Fruit fly (Drosophila melanogaster) whole organism, embryonic: ENCODE measurements around the gene da.

Experiments
- BEAF-32 ChIP-seq: fragments of 200-800 bp; sonication (Bioruptor generic); optimal IDR thresholded peaks from 3 replicates; lab custom pipeline; 2017; ENCODE audit warnings: missing biosample characterization, missing genetic modification characterization, mild to moderate bottlenecking, moderate library complexity, missing genetic modification reagents
- CG11247 ChIP-seq: fragments of 200-800 bp; sonication (Bioruptor generic); IDR thresholded peaks from 2 replicates; pipeline ENCODE4 v1.3.6; 2022; ENCODE audit warnings: missing biosample characterization, missing genetic modification characterization
- CG13424 ChIP-seq: fragments of 200-800 bp; sonication (Bioruptor generic); optimal IDR thresholded peaks from 2 replicates; lab custom pipeline; 2019; ENCODE audit warnings: missing biosample characterization, mild to moderate bottlenecking, missing genetic modification characterization, moderate library complexity
- CG15269 ChIP-seq: fragments of 200-800 bp; sonication (Bioruptor generic); optimal IDR thresholded peaks from 2 replicates; lab custom pipeline; 2018; ENCODE audit warnings: missing biosample characterization, mild to moderate bottlenecking, missing genetic modification characterization, moderate library complexity
- CG15601 ChIP-seq: fragments of 200-800 bp; sonication (Bioruptor generic); optimal IDR thresholded peaks from 3 replicates; lab custom pipeline; 2019; ENCODE audit warnings: missing biosample characterization, mild to moderate bottlenecking, missing genetic modification characterization, moderate library complexity
- CG16813 ChIP-seq: fragments of 200-800 bp; sonication (Bioruptor generic); IDR thresholded peaks from 3 replicates; pipeline ENCODE4 v1.3.6; 2022; ENCODE audit warnings: missing biosample characterization, missing genetic modification characterization; ENCODE audit not compliant: partially characterized antibody
- CG17361 ChIP-seq: fragments of 200-800 bp; sonication (Bioruptor generic); IDR thresholded peaks from 3 replicates; pipeline ENCODE4 v1.3.6; 2022; ENCODE audit warnings: missing biosample characterization, missing genetic modification characterization
- CG1792 ChIP-seq: fragments of 200-800 bp; sonication (Bioruptor generic); optimal IDR thresholded peaks from 2 replicates; lab custom pipeline; 2016; ENCODE audit warnings: missing biosample characterization, missing genetic modification characterization
- CG18262 ChIP-seq: fragments of 200-800 bp; optimal IDR thresholded peaks from 3 replicates; lab custom pipeline; 2019; ENCODE audit warnings: missing biosample characterization, mild to moderate bottlenecking, missing genetic modification characterization, moderate library complexity
- CG18599 ChIP-seq: fragments of 200-800 bp; sonication (Bioruptor generic); optimal IDR thresholded peaks from 3 replicates; lab custom pipeline; 2017; ENCODE audit warnings: missing biosample characterization, missing genetic modification characterization, mild to moderate bottlenecking, moderate library complexity, missing genetic modification reagents
- CG2120 ChIP-seq: fragments of 200-800 bp; sonication (Bioruptor generic); optimal IDR thresholded peaks from 3 replicates; lab custom pipeline; 2016; ENCODE audit warnings: missing biosample characterization, missing genetic modification characterization
- CG3163 ChIP-seq: fragments of 200-800 bp; sonication (Bioruptor generic); optimal IDR thresholded peaks from 3 replicates; lab custom pipeline; 2016; ENCODE audit warnings: missing biosample characterization, missing genetic modification characterization
- CG32772 ChIP-seq: fragments of 200-800 bp; sonication (Bioruptor generic); IDR thresholded peaks from 2 replicates; pipeline ENCODE4 v1.3.6; 2022; ENCODE audit warnings: missing biosample characterization, missing genetic modification characterization
- CG33557 ChIP-seq: fragments of 200-800 bp; sonication (Bioruptor generic); optimal IDR thresholded peaks from 2 replicates; lab custom pipeline; 2019; ENCODE audit warnings: missing biosample characterization, mild to moderate bottlenecking, missing genetic modification characterization, moderate library complexity
- CG34376 ChIP-seq: fragments of 200-800 bp; sonication (Bioruptor generic); optimal IDR thresholded peaks from 2 replicates; lab custom pipeline; 2018; ENCODE audit warnings: missing biosample characterization, mild to moderate bottlenecking, missing genetic modification characterization
- CG34422 ChIP-seq: fragments of 200-800 bp; sonication (Bioruptor generic); IDR thresholded peaks from 3 replicates; pipeline ENCODE4 v1.3.6; 2022; ENCODE audit warnings: missing biosample characterization, missing genetic modification characterization
- CG3995 ChIP-seq: fragments of 200-800 bp; sonication (Bioruptor generic); optimal IDR thresholded peaks from 3 replicates; lab custom pipeline; 2016; ENCODE audit warnings: missing biosample characterization, missing genetic modification characterization
- CG4360 ChIP-seq: fragments of 200-800 bp; sonication (Bioruptor generic); IDR thresholded peaks from 2 replicates; pipeline ENCODE4 v1.3.6; 2022; ENCODE audit warnings: missing biosample characterization, missing genetic modification characterization
- CG4404 ChIP-seq: fragments of 200-800 bp; sonication (Bioruptor generic); IDR thresholded peaks from 2 replicates; pipeline ENCODE4 v1.3.6; 2022; ENCODE audit warnings: missing biosample characterization, missing genetic modification characterization
- CG6254 ChIP-seq: fragments of 200-800 bp; sonication (Bioruptor generic); optimal IDR thresholded peaks from 3 replicates; lab custom pipeline; 2017; ENCODE audit warnings: mild to moderate bottlenecking, missing biosample characterization, missing genetic modification reagents, missing genetic modification characterization
- CG6765 ChIP-seq: fragments of 200-800 bp; sonication (Bioruptor generic); optimal IDR thresholded peaks from 3 replicates; lab custom pipeline; 2017; ENCODE audit warnings: missing biosample characterization, mild to moderate bottlenecking, missing genetic modification characterization
- CG7271 ChIP-seq: fragments of 200-800 bp; sonication (Bioruptor generic); optimal IDR thresholded peaks from 2 replicates; lab custom pipeline; 2018; ENCODE audit warnings: missing biosample characterization, mild to moderate bottlenecking, missing genetic modification characterization, moderate library complexity
- CG7987 ChIP-seq: fragments of 200-800 bp; sonication (Bioruptor generic); optimal IDR thresholded peaks from 2 replicates; lab custom pipeline; 2018; ENCODE audit warnings: missing biosample characterization, mild to moderate bottlenecking, missing genetic modification characterization, moderate library complexity
- Chrac-16 ChIP-seq: fragments of 200-800 bp; sonication (Bioruptor generic); optimal IDR thresholded peaks from 3 replicates; lab custom pipeline; 2016; ENCODE audit warnings: missing biosample characterization, missing genetic modification characterization
- D19B ChIP-seq: fragments of 200-800 bp; sonication (Bioruptor generic); optimal IDR thresholded peaks from 2 replicates; lab custom pipeline; 2017; ENCODE audit warnings: missing biosample characterization, mild to moderate bottlenecking, missing genetic modification characterization
- GATAe ChIP-seq: fragments of 200-800 bp; sonication (Bioruptor generic); conservative IDR thresholded peaks from 2 replicates; pipeline ENCODE4 v1.3.6; 2022; ENCODE audit warnings: missing biosample characterization, missing genetic modification characterization
- Myb ChIP-seq: fragments of 200-800 bp; sonication (Bioruptor generic); optimal IDR thresholded peaks from 2 replicates; lab custom pipeline; 2016; ENCODE audit warnings: missing biosample characterization, missing genetic modification characterization
- Nf-YC ChIP-seq: fragments of 200-800 bp; optimal IDR thresholded peaks from 3 replicates; lab custom pipeline; 2019; ENCODE audit warnings: missing biosample characterization, mild to moderate bottlenecking, missing genetic modification characterization, moderate library complexity
- Ravus ChIP-seq: fragments of 200-800 bp; sonication (Bioruptor generic); IDR thresholded peaks from 2 replicates; pipeline ENCODE4 v1.3.6; 2022; ENCODE audit warnings: missing biosample characterization, missing genetic modification characterization
- Six4 ChIP-seq: fragments of 200-800 bp; sonication (Bioruptor generic); optimal IDR thresholded peaks from 2 replicates; lab custom pipeline; 2016; ENCODE audit warnings: missing biosample characterization, missing genetic modification characterization
- aop ChIP-seq: fragments of 200-800 bp; sonication (Bioruptor generic); IDR thresholded peaks from 2 replicates; pipeline ENCODE4 v1.3.6; 2022; ENCODE audit warnings: missing biosample characterization, missing genetic modification characterization
- bbx ChIP-seq: fragments of 200-800 bp; sonication (Bioruptor generic); IDR thresholded peaks from 2 replicates; pipeline ENCODE4 v1.3.6; 2022; ENCODE audit warnings: missing biosample characterization, missing genetic modification characterization; ENCODE audit not compliant: partially characterized antibody
- bcd ChIP-seq: fragments of 200-800 bp; sonication (Bioruptor generic); optimal IDR thresholded peaks from 2 replicates; lab custom pipeline; 2017; ENCODE audit warnings: missing biosample characterization, mild to moderate bottlenecking, missing genetic modification characterization
- cad ChIP-seq: fragments of >200 bp; optimal IDR thresholded peaks from 2 replicates; lab custom pipeline; 2017; ENCODE audit warnings: missing biosample characterization, missing genetic modification characterization
- cato ChIP-seq: fragments of 200-800 bp; sonication (Bioruptor generic); optimal IDR thresholded peaks from 2 replicates; lab custom pipeline; 2016; ENCODE audit warnings: missing biosample characterization, missing genetic modification characterization, borderline replicate concordance
- chif ChIP-seq, 2 experiments: fragments of 200-800 bp; sonication (Bioruptor generic); optimal IDR thresholded peaks; 3 replicates each; lab custom pipeline; 2016; ENCODE audit warnings: missing biosample characterization in 2 of 2, missing genetic modification characterization in 2 of 2
- chm ChIP-seq: fragments of 200-800 bp; sonication (Bioruptor generic); IDR thresholded peaks from 2 replicates; pipeline ENCODE4 v1.3.6; 2022; ENCODE audit warnings: missing biosample characterization, missing genetic modification characterization
- dmrt99B ChIP-seq: fragments of 200-800 bp; sonication (Bioruptor generic); optimal IDR thresholded peaks from 2 replicates; lab custom pipeline; 2018; ENCODE audit warnings: missing biosample characterization, mild to moderate bottlenecking, missing genetic modification characterization, moderate library complexity
- grau ChIP-seq: fragments of 200-800 bp; optimal IDR thresholded peaks from 3 replicates; lab custom pipeline; 2019; ENCODE audit warnings: missing biosample characterization, mild to moderate bottlenecking, missing genetic modification characterization, moderate library complexity
- gt ChIP-seq: fragments of 200-800 bp; sonication (Bioruptor generic); IDR thresholded peaks from 2 replicates; pipeline ENCODE4 v1.3.6; 2022; ENCODE audit warnings: missing biosample characterization, missing genetic modification characterization
- lab ChIP-seq: fragments of 200-800 bp; sonication (Bioruptor generic); optimal IDR thresholded peaks from 3 replicates; lab custom pipeline; 2017; ENCODE audit warnings: missing biosample characterization, missing genetic modification characterization, mild to moderate bottlenecking, moderate library complexity, missing genetic modification reagents
- nerfin-2 ChIP-seq: fragments of 200-800 bp; sonication (Bioruptor generic); IDR thresholded peaks from 2 replicates; pipeline ENCODE4 v1.3.6; 2022; ENCODE audit warnings: missing biosample characterization, missing genetic modification characterization; ENCODE audit not compliant: partially characterized antibody
- pan ChIP-seq, 4 experiments: fragments of >200 bp in 3 of 4; fragments of 200-800 bp in 1 of 4; sonication (Bioruptor generic) in 1 of 4; optimal IDR thresholded peaks in 3 of 4; IDR thresholded peaks in 1 of 4; 2 replicates each; pipeline versions ENCODE4 v1.3.6 to Lab custom; 2017 to 2022; ENCODE audit warnings: missing biosample characterization in 2 of 4, missing genetic modification characterization in 2 of 4, mixed read lengths in 1 of 4
- pita ChIP-seq: fragments of 200-800 bp; sonication (Bioruptor generic); optimal IDR thresholded peaks from 2 replicates; lab custom pipeline; 2017; ENCODE audit warnings: missing biosample characterization, mild to moderate bottlenecking, missing genetic modification characterization
- pros ChIP-seq: fragments of 200-800 bp; sonication (Bioruptor generic); optimal IDR thresholded peaks from 3 replicates; lab custom pipeline; 2019; ENCODE audit warnings: missing biosample characterization, mild to moderate bottlenecking, missing genetic modification characterization, moderate library complexity
- sens-2 ChIP-seq: fragments of 200-800 bp; sonication (Bioruptor generic); IDR thresholded peaks from 2 replicates; pipeline ENCODE4 v1.3.6; 2022; ENCODE audit warnings: missing biosample characterization, missing genetic modification characterization
- sima ChIP-seq: fragments of 200-800 bp; sonication (Bioruptor generic); optimal IDR thresholded peaks from 2 replicates; lab custom pipeline; 2016; ENCODE audit warnings: missing biosample characterization, missing genetic modification characterization
- trh ChIP-seq: fragments of 200-800 bp; sonication (Bioruptor generic); optimal IDR thresholded peaks from 2 replicates; lab custom pipeline; 2016; ENCODE audit warnings: missing biosample characterization, missing genetic modification characterization

da gene

DNA sequence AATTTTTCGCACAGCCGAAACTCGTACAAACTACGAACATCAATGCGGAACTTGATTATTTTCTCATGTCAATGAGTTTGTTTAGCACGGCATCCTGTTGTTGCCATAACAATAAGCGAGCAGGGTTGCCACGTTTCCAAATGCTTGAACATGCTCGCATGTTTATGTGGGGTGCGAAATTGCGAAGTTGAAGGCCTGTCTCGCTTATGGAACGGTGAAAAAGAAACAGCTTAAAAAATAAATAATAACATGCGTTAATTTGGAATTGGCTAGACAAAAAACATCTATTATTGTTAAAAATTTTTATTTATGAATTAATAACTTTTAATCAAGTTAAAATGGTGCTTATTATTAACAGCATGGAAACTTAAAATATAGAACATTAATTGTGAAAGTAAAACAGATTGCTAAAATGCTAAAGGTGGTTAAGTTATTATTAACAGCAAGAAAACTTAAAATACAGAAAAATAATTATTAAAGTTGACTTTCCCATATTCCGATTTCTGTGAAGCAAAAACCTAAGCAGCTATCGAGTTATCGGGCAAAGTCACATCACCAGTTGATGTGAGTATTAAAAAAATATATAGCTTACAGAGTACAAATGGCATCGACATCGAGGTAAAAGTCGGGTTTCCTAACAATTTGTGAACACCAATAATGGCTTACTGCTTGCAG is 43.0 kb downstream of the da start, which contains the start of the genes Bug22 and TfIIB (continued):
- TF ChIP-seq pros = no peak
- peak; percentile 72 for TF ChIP-seq Chrac-16 (GFP tag; lab: Kevin White, UChicago)
- TF ChIP-seq chm (GFP tag; lab: Robert Waterston, UW) = peak; percentile 65; the same call in 1 of the 2 replicates
- peak; percentile 17 for TF ChIP-seq CG3995 (GFP tag; lab: Kevin White, UChicago)
- TF ChIP-seq trh (GFP tag; lab: Kevin White, UChicago) = peak; percentile 24
- TF ChIP-seq CG32772 (GFP tag; lab: Robert Waterston, UW) = peak; percentile 45; the same call in 1 of the 2 replicates
- no peak for TF ChIP-seq sens-2
- peak; percentile 41 for TF ChIP-seq CG34376 (GFP tag; lab: Kevin White, UChicago)
- TF ChIP-seq CG11247 (GFP tag; lab: Robert Waterston, UW) = peak; percentile 58; the same call in 1 of the 2 replicates
- TF ChIP-seq cad (GFP tag; lab: Kevin White, UChicago) = no peak
- no peak for TF ChIP-seq CG15269
- peak; percentile 20 for TF ChIP-seq Myb (GFP tag; lab: Kevin White, UChicago)
- TF ChIP-seq bcd = no peak
- TF ChIP-seq Ravus (GFP tag; lab: Robert Waterston, UW) = peak; percentile 19; the same call in 1 of the 2 replicates
- TF ChIP-seq pan (optimal IDR thresholded peaks at IDR 0.05; lab: Kevin White, UChicago) = no peak
- TF ChIP-seq pan (GFP tag; optimal IDR thresholded peaks at IDR 0.05 in 1 of 2, IDR thresholded peaks at IDR 0.05 in 1 of 2) = peak in 1 of 2 experiments; percentile 76
- no peak for TF ChIP-seq dmrt99B (tag; lab: Kevin White, UChicago)
- TF ChIP-seq CG17361 = peak; percentile 83; the same call in 2 of the 3 replicates
- peak; percentile 61 for TF ChIP-seq CG15601 (tag; lab: Kevin White, UChicago)
- no peak for TF ChIP-seq gt (GFP tag; lab: Robert Waterston, UW)
- peak; percentile 72 for TF ChIP-seq CG18262 (tag; lab: Kevin White, UChicago)
- peak; percentile 55 for TF ChIP-seq Six4
- TF ChIP-seq GATAe (GFP tag; lab: Robert Waterston, UW) = no peak
- no peak for TF ChIP-seq pita (GFP tag; lab: Kevin White, UChicago)
- peak; percentile 33 for TF ChIP-seq cato
- no peak for TF ChIP-seq lab (GFP tag; lab: Kevin White, UChicago)
- TF ChIP-seq CG3163 (GFP tag; lab: Kevin White, UChicago) = peak; percentile 5
- peak; percentile 74 for TF ChIP-seq CG13424 (tag; lab: Kevin White, UChicago)
- no peak for TF ChIP-seq nerfin-2 (GFP tag; lab: Robert Waterston, UW)
- peak; percentile 86 for TF ChIP-seq CG2120 (GFP tag; lab: Kevin White, UChicago)
- no peak for TF ChIP-seq aop (GFP tag; lab: Robert Waterston, UW)
- TF ChIP-seq CG4360 (GFP tag; lab: Robert Waterston, UW) = peak; percentile 40; the same call in 1 of the 2 replicates
- peak; percentile 25 for TF ChIP-seq CG7987 (GFP tag; lab: Kevin White, UChicago)
- no peak for TF ChIP-seq CG6254 (GFP tag; lab: Kevin White, UChicago)
- peak; percentile 50 for TF ChIP-seq CG1792
- peak; percentile 6 for TF ChIP-seq CG7271
- TF ChIP-seq CG34422 = peak; percentile 72
- no peak for TF ChIP-seq sima (GFP tag; lab: Kevin White, UChicago)
- no peak for TF ChIP-seq CG18599 (GFP tag; lab: Kevin White, UChicago)
- peak; percentile 73 for TF ChIP-seq grau (tag; lab: Kevin White, UChicago)
- TF ChIP-seq CG16813 = 0 out of 3 replicates have a peak, but pooled peaks have one; percentile 36
- TF ChIP-seq bbx (GFP tag; lab: Robert Waterston, UW) = 0 out of 2 replicates have a peak, but pooled peaks have one; percentile 15
- peak; percentile 47 for TF ChIP-seq BEAF-32
- no peak for TF ChIP-seq CG4404 (GFP tag; lab: Robert Waterston, UW)
- peak; percentile 26 for TF ChIP-seq CG33557 (GFP tag; lab: Kevin White, UChicago)
- no peak for TF ChIP-seq CG6765
- peak; percentile 35 to 41 for TF ChIP-seq chif (GFP tag; optimal IDR thresholded peaks at IDR 0.05; lab: Kevin White, UChicago)
- TF ChIP-seq D19B (GFP tag; lab: Kevin White, UChicago) = no peak
- peak; percentile 75 for TF ChIP-seq Nf-YC
